Fruit fly (Drosophila melanogaster): ENCODE data around the gene mkg-p.

Gene mkg-p

DNA sequence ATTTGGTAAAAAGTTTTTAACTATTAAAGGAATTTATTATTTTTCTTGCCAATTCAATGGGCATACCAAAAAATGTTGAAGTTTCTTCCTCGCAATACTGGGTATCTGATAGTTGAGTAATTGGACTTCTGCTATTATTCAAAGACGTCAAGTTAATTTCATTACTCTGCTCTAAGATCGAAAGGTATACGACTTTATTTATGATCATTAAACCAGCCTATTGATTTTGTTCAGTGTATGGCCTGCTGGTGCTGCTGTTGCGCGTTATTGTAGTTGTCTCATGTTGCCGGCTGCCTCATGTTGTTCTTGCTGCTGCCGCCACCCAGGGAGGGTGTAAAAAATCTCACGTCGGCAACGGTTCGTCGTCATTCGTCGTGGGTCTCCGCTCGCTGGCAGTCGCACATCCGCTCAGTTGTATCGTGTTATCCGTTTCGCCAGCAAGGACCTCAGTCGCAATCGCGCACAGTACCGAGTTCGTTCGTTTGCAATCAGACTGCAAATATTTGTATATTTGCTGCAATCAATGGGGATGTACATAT lies 9.4 kb downstream of the mkg-p start, which contains the start of gene CG7120 (continued):
- no peak for TF ChIP-seq mirr (GFP tag; optimal IDR thresholded peaks at IDR 0.05)
- peak; percentile 10 for TF ChIP-seq CG18011 (GFP tag; optimal IDR thresholded peaks at IDR 0.05)
- no peak for TF ChIP-seq al (GFP tag; IDR thresholded peaks at IDR 0.05)
- no peak for TF ChIP-seq Hmx (GFP tag; optimal IDR thresholded peaks at IDR 0.05)
- no peak for TF ChIP-seq ham (GFP tag; IDR thresholded peaks at IDR 0.05)
- no peak for TF ChIP-seq hkb (optimal IDR thresholded peaks at IDR 0.05)
- TF ChIP-seq hkb (GFP tag; IDR thresholded peaks at IDR 0.05): peak; percentile 43; the same call in 1 of the 2 replicates
- peak; percentile 39 for TF ChIP-seq CG8388 (GFP tag; optimal IDR thresholded peaks at IDR 0.05)
- TF ChIP-seq CG2129 (GFP tag; IDR thresholded peaks at IDR 0.05; ENCODE audit: partially characterized antibody): no peak
- TF ChIP-seq D (optimal IDR thresholded peaks at IDR 0.05): no peak
- TF ChIP-seq D (GFP tag; optimal IDR thresholded peaks at IDR 0.05): peak; percentile 62
- TF ChIP-seq NC2β (GFP tag; optimal IDR thresholded peaks at IDR 0.05): peak; percentile 28
- no peak for TF ChIP-seq CG42726 (GFP tag; IDR thresholded peaks at IDR 0.05; ENCODE audit: partially characterized antibody)
- 0 out of 3 replicates have a peak, but pooled peaks have one; percentile 29 for TF ChIP-seq CG34422 (GFP tag; IDR thresholded peaks at IDR 0.05)
- TF ChIP-seq sug (tag; optimal IDR thresholded peaks at IDR 0.05): no peak
- peak; percentile 49 for TF ChIP-seq Bteb2 (GFP tag; optimal IDR thresholded peaks at IDR 0.05)
- no peak for TF ChIP-seq CG8290 (GFP tag; optimal IDR thresholded peaks at IDR 0.05)
- peak in 1 of 2 experiments; percentile 51 for TF ChIP-seq CG8290 (tag; optimal IDR thresholded peaks at IDR 0.05)
- TF ChIP-seq tup (GFP tag; optimal IDR thresholded peaks at IDR 0.05): peak; percentile 33
- no peak for TF ChIP-seq kni (GFP tag; optimal IDR thresholded peaks at IDR 0.05)
- no peak for TF ChIP-seq CG32772 (GFP tag; IDR thresholded peaks at IDR 0.05)
- no peak for TF ChIP-seq CG9215 (GFP tag; IDR thresholded peaks at IDR 0.05)
- no peak for TF ChIP-seq Dll (GFP tag; IDR thresholded peaks at IDR 0.05; ENCODE audit: partially characterized antibody)
- no peak for TF ChIP-seq Gsc (GFP tag; IDR thresholded peaks at IDR 0.05)
- TF ChIP-seq CG3838 (GFP tag; optimal IDR thresholded peaks at IDR 0.05): no peak
- no peak for TF ChIP-seq toy (GFP tag; IDR thresholded peaks at IDR 0.05)
- no peak for TF ChIP-seq CG17912 (GFP tag; optimal IDR thresholded peaks at IDR 0.05)
- TF ChIP-seq ro (GFP tag; IDR thresholded peaks at IDR 0.05): no peak
- no peak for TF ChIP-seq jumu (GFP tag; optimal IDR thresholded peaks at IDR 0.05)
- TF ChIP-seq lilli (GFP tag; optimal IDR thresholded peaks at IDR 0.05): peak; percentile 52
- TF ChIP-seq Xrp1 (GFP tag; IDR thresholded peaks at IDR 0.05): no peak; the same call in 1 of the 2 replicates
- TF ChIP-seq CG1024 (GFP tag; IDR thresholded peaks at IDR 0.05): no peak
- peak; percentile 55 for TF ChIP-seq odd (GFP tag; optimal IDR thresholded peaks at IDR 0.05)
- no peak for TF ChIP-seq CG10431 (GFP tag; optimal IDR thresholded peaks at IDR 0.05)
- TF ChIP-seq cwo (GFP tag; optimal IDR thresholded peaks at IDR 0.05): peak; percentile 41
- peak; percentile 54 for TF ChIP-seq row (GFP tag; IDR thresholded peaks at IDR 0.05)
- TF ChIP-seq CG10209 (GFP tag; optimal IDR thresholded peaks at IDR 0.05): peak; percentile 52
- TF ChIP-seq Hey (tag; optimal IDR thresholded peaks at IDR 0.05): no peak
- TF ChIP-seq Dip2 (GFP tag; IDR thresholded peaks at IDR 0.05): no peak
- TF ChIP-seq eyg (GFP tag; optimal IDR thresholded peaks at IDR 0.05): no peak

dm6 chr3L:8394944-8395343 lies 10.1 kb downstream of the mkg-p start:
- TF ChIP-seq bbx (GFP tag; IDR thresholded peaks at IDR 0.05; ENCODE audit: partially characterized antibody) (peak; percentile 46; the same call in 1 of the 2 replicates), CG13287 (GFP tag; IDR thresholded peaks at IDR 0.05; ENCODE audit: partially characterized antibody) (peak; percentile 24; the same call in 1 of the 2 replicates), Dp (GFP tag; optimal IDR thresholded peaks at IDR 0.05) (peak; percentile 69), MBD-R2 (GFP tag; IDR thresholded peaks at IDR 0.05) (peak; percentile 40; the same call in 1 of the 2 replicates), Opbp (GFP tag; IDR thresholded peaks at IDR 0.05; ENCODE audit: partially characterized antibody) (peak; percentile 72), Side (GFP tag; optimal IDR thresholded peaks at IDR 0.05) (no peak), rib (GFP tag; IDR thresholded peaks at IDR 0.05) (peak; percentile 41; the same call in 1 of the 2 replicates), HmgZ (tag; optimal IDR thresholded peaks at IDR 0.05) (peak; percentile 12), CG4820 (GFP tag; optimal IDR thresholded peaks at IDR 0.05) (no peak), CG34422 (GFP tag; IDR thresholded peaks at IDR 0.05) (0 out of 3 replicates have a peak, but pooled peaks have one; percentile 7), Bgb (GFP tag; IDR thresholded peaks at IDR 0.05; ENCODE audit: partially characterized antibody) (peak; percentile 61), cad (GFP tag; optimal IDR thresholded peaks at IDR 0.05) (peak; percentile 92), Abd-B (GFP tag; optimal IDR thresholded peaks at IDR 0.05) (no peak), nerfin-2 (GFP tag; IDR thresholded peaks at IDR 0.05; ENCODE audit: partially characterized antibody) (peak; percentile 47; the same call in 1 of the 2 replicates)

Measured in whole organism, embryonic.